Fruit fly (Drosophila melanogaster): ENCODE measurements around the gene B-H2.

The B-H2 gene

dm6 chrX:17300609-17301208, 13.7 kb upstream of the B-H2 start (continued):
- TF ChIP-seq CG3726 (GFP tag; IDR thresholded peaks at IDR 0.05) (no peak), tna (GFP tag; IDR thresholded peaks at IDR 0.05; ENCODE audit: partially characterized antibody) (no peak), Oaz (GFP tag; IDR thresholded peaks at IDR 0.05) (no peak), Bgb (GFP tag; IDR thresholded peaks at IDR 0.05; ENCODE audit: partially characterized antibody) (no peak), CG14441 (GFP tag; IDR thresholded peaks at IDR 0.05) (no peak), Med (GFP tag) (peak; percentile 88), zen (tag; optimal IDR thresholded peaks at IDR 0.05) (peak; percentile 33), CG10462 (GFP tag; optimal IDR thresholded peaks at IDR 0.05) (peak; percentile 14), slbo (GFP tag; IDR thresholded peaks at IDR 0.05) (no peak), CG17385 (GFP tag; optimal IDR thresholded peaks at IDR 0.05) (peak; percentile 71), CG3407 (GFP tag; optimal IDR thresholded peaks at IDR 0.05) (peak; percentile 31), ap (GFP tag; IDR thresholded peaks at IDR 0.05) (no peak), row (GFP tag; IDR thresholded peaks at IDR 0.05) (peak; percentile 62; the same call in 2 of the 3 replicates), Ets65A (GFP tag) (peak; percentile 86), NK7.1 (GFP tag; optimal IDR thresholded peaks at IDR 0.05) (peak; percentile 27), Tbp (GFP tag; optimal IDR thresholded peaks at IDR 0.05) (no peak), jigr1 (GFP tag; IDR thresholded peaks at IDR 0.05) (peak; percentile 35; the same call in 2 of the 3 replicates), esg (GFP tag; conservative IDR thresholded peaks at IDR 0.05) (peak; percentile 21; the same call in 1 of the 2 replicates), CG10979 (tag; optimal IDR thresholded peaks at IDR 0.05) (peak; percentile 80), NFAT (GFP tag; IDR thresholded peaks at IDR 0.05) (no peak), Side (GFP tag; optimal IDR thresholded peaks at IDR 0.05) (peak; percentile 65), gcm (GFP tag; optimal IDR thresholded peaks at IDR 0.05) (peak; percentile 48), CG9437 (GFP tag; optimal IDR thresholded peaks at IDR 0.05) (peak; percentile 17), Doc2 (GFP tag; IDR thresholded peaks at IDR 0.05) (no peak), CG10959 (GFP tag; IDR thresholded peaks at IDR 0.05) (0 out of 2 replicates have a peak, but pooled peaks have one; percentile 29), CG9797 (GFP tag; optimal IDR thresholded peaks at IDR 0.05) (no peak), Dp (GFP tag; optimal IDR thresholded peaks at IDR 0.05) (no peak), CG1233 (GFP tag; optimal IDR thresholded peaks at IDR 0.05) (peak; percentile 59), CG13424 (tag; optimal IDR thresholded peaks at IDR 0.05) (peak; percentile 76), Jarid2 (GFP tag; optimal IDR thresholded peaks at IDR 0.05) (no peak), Poxn (GFP tag; IDR thresholded peaks at IDR 0.05) (no peak), CG11456 (GFP tag; IDR thresholded peaks at IDR 0.05) (0 out of 3 replicates have a peak, but pooled peaks have one; percentile 17), Hey (tag; optimal IDR thresholded peaks at IDR 0.05) (no peak), Nf-YB (GFP tag; optimal IDR thresholded peaks at IDR 0.05) (no peak), gt (GFP tag; IDR thresholded peaks at IDR 0.05) (no peak), CG18619 (GFP tag; optimal IDR thresholded peaks at IDR 0.05) (peak; percentile 38), Hmr (GFP tag; optimal IDR thresholded peaks at IDR 0.05) (peak; percentile 53), CG4707 (GFP tag; optimal IDR thresholded peaks at IDR 0.05) (no peak), scrt (GFP tag; optimal IDR thresholded peaks at IDR 0.05) (peak; percentile 31), grn (GFP tag; optimal IDR thresholded peaks at IDR 0.05) (peak; percentile 36), CG8089 (GFP tag; optimal IDR thresholded peaks at IDR 0.05) (peak; percentile 44), Gsc (GFP tag; IDR thresholded peaks at IDR 0.05) (no peak), so (GFP tag; IDR thresholded peaks at IDR 0.05) (peak; percentile 57; the same call in 1 of the 3 replicates), CG5180 (GFP tag; optimal IDR thresholded peaks at IDR 0.05) (peak; percentile 22), CG6272 (GFP tag; IDR thresholded peaks at IDR 0.05) (0 out of 2 replicates have a peak, but pooled peaks have one; percentile 4), CG31224 (GFP tag; IDR thresholded peaks at IDR 0.05) (0 out of 2 replicates have a peak, but pooled peaks have one; percentile 31), chn (GFP tag; optimal IDR thresholded peaks at IDR 0.05) (peak; percentile 39), CG16863 (GFP tag; optimal IDR thresholded peaks at IDR 0.05) (peak; percentile 67), CG1529 (GFP tag; optimal IDR thresholded peaks at IDR 0.05) (peak; percentile 51), Kr (GFP tag; optimal IDR thresholded peaks at IDR 0.05) (no peak)

Measured in whole organism, embryonic.